Comparison of ENCODE assay signal across 1 fruit fly cellular context in genomic region chr3L:14002524-14003135, dm6.
A peak's percentile ranks its signal among the peaks of the same experiment; 100 is the strongest.
TF ChIP-seq lines count a peak whose summit lies in the region.

No protein-coding gene starts in this region.

TF ChIP-seq in whole organism, embryonic, 481 proteins besides CTCF, POLR2A, EP300 and RAD21 (continued from another document and continues in another):
- no peak for TF ChIP-seq CG12391 (tag; optimal IDR thresholded peaks at IDR 0.05; lab: Kevin White, UChicago)
- no peak for TF ChIP-seq CG18476 (GFP tag; optimal IDR thresholded peaks at IDR 0.05; lab: Kevin White, UChicago)
- TF ChIP-seq CG15696 (tag; optimal IDR thresholded peaks at IDR 0.05; lab: Kevin White, UChicago), result no peak
- no peak for TF ChIP-seq CG9609 (GFP tag; optimal IDR thresholded peaks at IDR 0.05; lab: Kevin White, UChicago)
- TF ChIP-seq CG10979 (tag; optimal IDR thresholded peaks at IDR 0.05; lab: Kevin White, UChicago), result no peak
- TF ChIP-seq vvl (GFP tag; IDR thresholded peaks at IDR 0.05; lab: Robert Waterston, UW), result peak; percentile 54
- no peak for TF ChIP-seq repo (GFP tag; optimal IDR thresholded peaks at IDR 0.05; lab: Kevin White, UChicago)
- TF ChIP-seq CG31441 (GFP tag; IDR thresholded peaks at IDR 0.05; lab: Robert Waterston, UW), result 0 out of 2 replicates have a peak, but pooled peaks have one; percentile 20
- no peak for TF ChIP-seq CG11456 (GFP tag; IDR thresholded peaks at IDR 0.05; lab: Robert Waterston, UW)
- TF ChIP-seq H2.0 (GFP tag; IDR thresholded peaks at IDR 0.05; lab: Robert Waterston, UW), result no peak
- peak; percentile 11 for TF ChIP-seq CG18619 (GFP tag; optimal IDR thresholded peaks at IDR 0.05; lab: Kevin White, UChicago)
- no peak for TF ChIP-seq ttk (GFP tag; IDR thresholded peaks at IDR 0.05; lab: Robert Waterston, UW)
- peak; percentile 8; the same call in 1 of the 3 replicates for TF ChIP-seq CG17361 (GFP tag; IDR thresholded peaks at IDR 0.05; lab: Robert Waterston, UW)
- TF ChIP-seq ci (GFP tag; IDR thresholded peaks at IDR 0.05; lab: Robert Waterston, UW), result 0 out of 3 replicates have a peak, but pooled peaks have one; percentile 42
- no peak for TF ChIP-seq gro (GFP tag; optimal IDR thresholded peaks at IDR 0.05; lab: Kevin White, UChicago)
- no peak for TF ChIP-seq Hand (GFP tag; optimal IDR thresholded peaks at IDR 0.05; lab: Kevin White, UChicago)
- TF ChIP-seq Dll (GFP tag; IDR thresholded peaks at IDR 0.05; lab: Robert Waterston, UW; ENCODE audit: partially characterized antibody), result no peak
- no peak for TF ChIP-seq tgo (GFP tag; IDR thresholded peaks at IDR 0.05; lab: Robert Waterston, UW)
- TF ChIP-seq cas (GFP tag; IDR thresholded peaks at IDR 0.05; lab: Robert Waterston, UW), result no peak
- TF ChIP-seq bsh (GFP tag; optimal IDR thresholded peaks at IDR 0.05; lab: Kevin White, UChicago), result no peak
- no peak for TF ChIP-seq B-H1 (GFP tag; IDR thresholded peaks at IDR 0.05; lab: Robert Waterston, UW)
- peak; percentile 58 for TF ChIP-seq B-H2 (GFP tag; optimal IDR thresholded peaks at IDR 0.05; lab: Kevin White, UChicago)
- TF ChIP-seq Sox102F (GFP tag; optimal IDR thresholded peaks at IDR 0.05; lab: Kevin White, UChicago), result no peak
- TF ChIP-seq CG2199 (GFP tag; IDR thresholded peaks at IDR 0.05; lab: Robert Waterston, UW), result peak; percentile 67; the same call in 1 of the 3 replicates
- no peak for TF ChIP-seq lov (optimal IDR thresholded peaks at IDR 0.05; lab: Kevin White, UChicago)
- TF ChIP-seq lov (GFP tag; IDR thresholded peaks at IDR 0.05; lab: Robert Waterston, UW), result no peak
- TF ChIP-seq CG17912 (GFP tag; optimal IDR thresholded peaks at IDR 0.05; lab: Kevin White, UChicago), result no peak
- no peak for TF ChIP-seq CG14667 (GFP tag; IDR thresholded peaks at IDR 0.05; lab: Robert Waterston, UW)
- TF ChIP-seq sob (GFP tag; IDR thresholded peaks at IDR 0.05; lab: Robert Waterston, UW), result no peak; the same call in 1 of the 2 replicates
- TF ChIP-seq CG4282 (GFP tag; optimal IDR thresholded peaks at IDR 0.05; lab: Kevin White, UChicago), result peak; percentile 5
- TF ChIP-seq Awh (GFP tag; IDR thresholded peaks at IDR 0.05; lab: Robert Waterston, UW), result no peak
- TF ChIP-seq scrt (GFP tag; optimal IDR thresholded peaks at IDR 0.05; lab: Kevin White, UChicago), result no peak
- no peak for TF ChIP-seq D (optimal IDR thresholded peaks at IDR 0.05; lab: Kevin White, UChicago)
- TF ChIP-seq D (GFP tag; optimal IDR thresholded peaks at IDR 0.05; lab: Kevin White, UChicago), result no peak
- peak; percentile 62 for TF ChIP-seq CG1832 (GFP tag; optimal IDR thresholded peaks at IDR 0.05; lab: Kevin White, UChicago)
- TF ChIP-seq CG4617 (GFP tag; optimal IDR thresholded peaks at IDR 0.05; lab: Kevin White, UChicago; ENCODE audit: borderline replicate concordance), result peak; percentile 12
- no peak for TF ChIP-seq CG12744 (GFP tag; optimal IDR thresholded peaks at IDR 0.05; lab: Kevin White, UChicago)
- TF ChIP-seq CG10147 (GFP tag; optimal IDR thresholded peaks at IDR 0.05; lab: Kevin White, UChicago), result no peak
- peak; percentile 24 for TF ChIP-seq CG9437 (GFP tag; optimal IDR thresholded peaks at IDR 0.05; lab: Kevin White, UChicago)
- TF ChIP-seq chinmo (GFP tag; IDR thresholded peaks at IDR 0.05; lab: Robert Waterston, UW; ENCODE audit: partially characterized antibody), result peak; percentile 85; the same call in 3 of the 4 replicates
- TF ChIP-seq unpg (GFP tag; optimal IDR thresholded peaks at IDR 0.05; lab: Kevin White, UChicago), result no peak
- TF ChIP-seq kni (GFP tag; optimal IDR thresholded peaks at IDR 0.05; lab: Kevin White, UChicago), result peak; percentile 12
- TF ChIP-seq CG7372 (GFP tag; IDR thresholded peaks at IDR 0.05; lab: Robert Waterston, UW), result no peak
- no peak for TF ChIP-seq CG4360 (GFP tag; IDR thresholded peaks at IDR 0.05; lab: Robert Waterston, UW)
- TF ChIP-seq CG34422 (GFP tag; IDR thresholded peaks at IDR 0.05; lab: Robert Waterston, UW), result peak; percentile 44; the same call in 1 of the 3 replicates
- no peak for TF ChIP-seq Ets65A (GFP tag; lab: Kevin White, UChicago)
- peak; percentile 35 for TF ChIP-seq CG18599 (GFP tag; optimal IDR thresholded peaks at IDR 0.05; lab: Kevin White, UChicago)
- no peak for TF ChIP-seq wek (GFP tag; optimal IDR thresholded peaks at IDR 0.05; lab: Kevin White, UChicago)
- no peak for TF ChIP-seq dati (GFP tag; IDR thresholded peaks at IDR 0.05; lab: Robert Waterston, UW)
- TF ChIP-seq CG14441 (GFP tag; IDR thresholded peaks at IDR 0.05; lab: Robert Waterston, UW), result no peak
- no peak for TF ChIP-seq CG4707 (GFP tag; optimal IDR thresholded peaks at IDR 0.05; lab: Kevin White, UChicago)
- no peak for TF ChIP-seq CG11695 (GFP tag; IDR thresholded peaks at IDR 0.05; lab: Robert Waterston, UW)
- no peak for TF ChIP-seq CG13296 (GFP tag; optimal IDR thresholded peaks at IDR 0.05; lab: Kevin White, UChicago)
- no peak for TF ChIP-seq CG4424 (GFP tag; optimal IDR thresholded peaks at IDR 0.05; lab: Kevin White, UChicago)
- TF ChIP-seq Spps (tag; optimal IDR thresholded peaks at IDR 0.05; lab: Kevin White, UChicago), result no peak
- TF ChIP-seq Dip2 (GFP tag; IDR thresholded peaks at IDR 0.05; lab: Robert Waterston, UW), result no peak
- no peak for TF ChIP-seq crc (GFP tag; optimal IDR thresholded peaks at IDR 0.05; lab: Kevin White, UChicago)
- TF ChIP-seq CG7786 (GFP tag; optimal IDR thresholded peaks at IDR 0.05; lab: Kevin White, UChicago), result no peak
- no peak for TF ChIP-seq CG30403 (GFP tag; optimal IDR thresholded peaks at IDR 0.05; lab: Kevin White, UChicago)
- no peak for TF ChIP-seq CG11560 (tag; IDR thresholded peaks at IDR 0.05; lab: Robert Waterston, UW)
- TF ChIP-seq bigmax (GFP tag; optimal IDR thresholded peaks at IDR 0.05; lab: Kevin White, UChicago), result no peak
- no peak for TF ChIP-seq CG10565 (GFP tag; optimal IDR thresholded peaks at IDR 0.05; lab: Kevin White, UChicago)
- peak; percentile 35 for TF ChIP-seq lab (GFP tag; optimal IDR thresholded peaks at IDR 0.05; lab: Kevin White, UChicago)
- TF ChIP-seq psq (GFP tag; optimal IDR thresholded peaks at IDR 0.05; lab: Kevin White, UChicago), result peak; percentile 100
- peak; percentile 50 for TF ChIP-seq exex (tag; optimal IDR thresholded peaks at IDR 0.05; lab: Kevin White, UChicago)
- TF ChIP-seq Usf (GFP tag; optimal IDR thresholded peaks at IDR 0.05; lab: Kevin White, UChicago), result no peak
- TF ChIP-seq CG7839 (tag; optimal IDR thresholded peaks at IDR 0.05; lab: Kevin White, UChicago), result no peak
- TF ChIP-seq en (GFP tag; optimal IDR thresholded peaks at IDR 0.05; lab: Kevin White, UChicago), result no peak
- no peak for TF ChIP-seq sr (GFP tag; IDR thresholded peaks at IDR 0.05; lab: Robert Waterston, UW)
- TF ChIP-seq schlank (tag; optimal IDR thresholded peaks at IDR 0.05; lab: Kevin White, UChicago), result no peak
- TF ChIP-seq ems (GFP tag; optimal IDR thresholded peaks at IDR 0.05; lab: Kevin White, UChicago), result no peak
- no peak for TF ChIP-seq CG13123 (GFP tag; optimal IDR thresholded peaks at IDR 0.05; lab: Kevin White, UChicago)
- TF ChIP-seq fu2 (GFP tag; optimal IDR thresholded peaks at IDR 0.05; lab: Kevin White, UChicago), result no peak
- TF ChIP-seq CG6683 (GFP tag; optimal IDR thresholded peaks at IDR 0.05; lab: Kevin White, UChicago), result no peak
- TF ChIP-seq caup (GFP tag; optimal IDR thresholded peaks at IDR 0.05; lab: Kevin White, UChicago; ENCODE audit: severe bottlenecking), result no peak
- no peak for TF ChIP-seq Gug (GFP tag; IDR thresholded peaks at IDR 0.05; lab: Robert Waterston, UW)
- TF ChIP-seq CG13894 (tag; optimal IDR thresholded peaks at IDR 0.05; lab: Kevin White, UChicago), result peak; percentile 51
- TF ChIP-seq E2f2 (GFP tag; IDR thresholded peaks at IDR 0.05; lab: Robert Waterston, UW), result no peak
- peak; percentile 58 for TF ChIP-seq CG1603 (tag; optimal IDR thresholded peaks at IDR 0.05; lab: Kevin White, UChicago)
- peak; percentile 99 for TF ChIP-seq CG17385 (GFP tag; optimal IDR thresholded peaks at IDR 0.05; lab: Kevin White, UChicago)
- TF ChIP-seq Drgx (GFP tag; IDR thresholded peaks at IDR 0.05; lab: Robert Waterston, UW), result 0 out of 2 replicates have a peak, but pooled peaks have one; percentile 6
- TF ChIP-seq usp (GFP tag; optimal IDR thresholded peaks at IDR 0.05; lab: Kevin White, UChicago), result no peak
- TF ChIP-seq CG9876 (GFP tag; optimal IDR thresholded peaks at IDR 0.05; lab: Kevin White, UChicago), result no peak
- TF ChIP-seq Ravus (GFP tag; IDR thresholded peaks at IDR 0.05; lab: Robert Waterston, UW), result no peak
- no peak for TF ChIP-seq ftz-f1 (GFP tag; optimal IDR thresholded peaks at IDR 0.05; lab: Kevin White, UChicago)
- TF ChIP-seq CG14710 (tag; optimal IDR thresholded peaks at IDR 0.05; lab: Kevin White, UChicago), result peak; percentile 10
- peak; percentile 60 for TF ChIP-seq CG17186 (GFP tag; optimal IDR thresholded peaks at IDR 0.05; lab: Kevin White, UChicago)
- TF ChIP-seq Aef1 (GFP tag; IDR thresholded peaks at IDR 0.05; lab: Robert Waterston, UW), result no peak
- TF ChIP-seq CG2120 (GFP tag; optimal IDR thresholded peaks at IDR 0.05; lab: Kevin White, UChicago), result no peak
- no peak for TF ChIP-seq CG12071 (GFP tag; optimal IDR thresholded peaks at IDR 0.05; lab: Kevin White, UChicago)
- no peak for TF ChIP-seq CG3995 (GFP tag; optimal IDR thresholded peaks at IDR 0.05; lab: Kevin White, UChicago)
- TF ChIP-seq Mrtf (GFP tag; IDR thresholded peaks at IDR 0.05; lab: Robert Waterston, UW), result no peak
- TF ChIP-seq CG7928 (GFP tag; optimal IDR thresholded peaks at IDR 0.05; lab: Kevin White, UChicago), result no peak
- no peak for TF ChIP-seq Neu2 (GFP tag; optimal IDR thresholded peaks at IDR 0.05; lab: Kevin White, UChicago; ENCODE audit: borderline replicate concordance)
- TF ChIP-seq stwl (tag; optimal IDR thresholded peaks at IDR 0.05; lab: Kevin White, UChicago), result peak; percentile 49
- no peak for TF ChIP-seq slp2 (GFP tag; optimal IDR thresholded peaks at IDR 0.05; lab: Kevin White, UChicago)
- TF ChIP-seq H15 (GFP tag; IDR thresholded peaks at IDR 0.05; lab: Robert Waterston, UW), result no peak
- no peak for TF ChIP-seq CG31365 (tag; optimal IDR thresholded peaks at IDR 0.05; lab: Kevin White, UChicago)
- no peak for TF ChIP-seq pho (GFP tag; optimal IDR thresholded peaks at IDR 0.05; lab: Kevin White, UChicago)
- no peak for TF ChIP-seq hb (GFP tag; IDR thresholded peaks at IDR 0.05; lab: Robert Waterston, UW; ENCODE audit: partially characterized antibody)
- TF ChIP-seq pita (GFP tag; optimal IDR thresholded peaks at IDR 0.05; lab: Kevin White, UChicago), result no peak
- no peak for TF ChIP-seq CG18764 (GFP tag; optimal IDR thresholded peaks at IDR 0.05; lab: Kevin White, UChicago)
- TF ChIP-seq Dfd (GFP tag; optimal IDR thresholded peaks at IDR 0.05; lab: Kevin White, UChicago), result no peak
- peak; percentile 53 for TF ChIP-seq zen (tag; optimal IDR thresholded peaks at IDR 0.05; lab: Kevin White, UChicago)
- peak; percentile 13 for TF ChIP-seq CG17829 (tag; optimal IDR thresholded peaks at IDR 0.05; lab: Kevin White, UChicago)
- TF ChIP-seq phol (tag; optimal IDR thresholded peaks at IDR 0.05; lab: Kevin White, UChicago), result peak; percentile 45
- 0 out of 2 replicates have a peak, but pooled peaks have one; percentile 16 for TF ChIP-seq Rfx (GFP tag; IDR thresholded peaks at IDR 0.05; lab: Robert Waterston, UW)
- TF ChIP-seq fd64A (GFP tag; optimal IDR thresholded peaks at IDR 0.05; lab: Kevin White, UChicago), result no peak
- no peak for TF ChIP-seq tup (GFP tag; optimal IDR thresholded peaks at IDR 0.05; lab: Kevin White, UChicago)
- peak in 1 of 2 experiments; percentile 42 for TF ChIP-seq Pdp1 (GFP tag; optimal IDR thresholded peaks at IDR 0.05; lab: Kevin White, UChicago)
- TF ChIP-seq CG7357 (GFP tag; IDR thresholded peaks at IDR 0.05; lab: Robert Waterston, UW), result no peak
- TF ChIP-seq chm (GFP tag; IDR thresholded peaks at IDR 0.05; lab: Robert Waterston, UW), result no peak
- TF ChIP-seq CG10543 (GFP tag; optimal IDR thresholded peaks at IDR 0.05; lab: Kevin White, UChicago), result peak; percentile 66
- TF ChIP-seq CG9797 (GFP tag; optimal IDR thresholded peaks at IDR 0.05; lab: Kevin White, UChicago), result peak; percentile 68
- TF ChIP-seq nmo (GFP tag; optimal IDR thresholded peaks at IDR 0.05; lab: Kevin White, UChicago), result peak; percentile 33
- TF ChIP-seq lmd (GFP tag; IDR thresholded peaks at IDR 0.05; lab: Robert Waterston, UW), result no peak
- no peak for TF ChIP-seq CG43689 (GFP tag; IDR thresholded peaks at IDR 0.05; lab: Robert Waterston, UW)
- TF ChIP-seq crp (GFP tag; optimal IDR thresholded peaks at IDR 0.05; lab: Kevin White, UChicago), result no peak
- TF ChIP-seq Hmr (GFP tag; optimal IDR thresholded peaks at IDR 0.05; lab: Kevin White, UChicago), result no peak
- no peak for TF ChIP-seq Dad (GFP tag; optimal IDR thresholded peaks at IDR 0.05; lab: Kevin White, UChicago)
- peak; percentile 17 for TF ChIP-seq CrebB (tag; optimal IDR thresholded peaks at IDR 0.05; lab: Kevin White, UChicago)
- TF ChIP-seq Rx (GFP tag; IDR thresholded peaks at IDR 0.05; lab: Robert Waterston, UW), result no peak
- TF ChIP-seq seq (GFP tag; IDR thresholded peaks at IDR 0.05; lab: Robert Waterston, UW), result no peak
- TF ChIP-seq sd (tag; optimal IDR thresholded peaks at IDR 0.05; lab: Kevin White, UChicago), result peak; percentile 89
- no peak for TF ChIP-seq Side (GFP tag; optimal IDR thresholded peaks at IDR 0.05; lab: Kevin White, UChicago)
- peak; percentile 99 for TF ChIP-seq CG10321 (GFP tag; IDR thresholded peaks at IDR 0.05; lab: Robert Waterston, UW)
- no peak for TF ChIP-seq CG6272 (GFP tag; IDR thresholded peaks at IDR 0.05; lab: Robert Waterston, UW)
- no peak for TF ChIP-seq Xrp1 (GFP tag; IDR thresholded peaks at IDR 0.05; lab: Robert Waterston, UW)
- no peak for TF ChIP-seq nom (GFP tag; optimal IDR thresholded peaks at IDR 0.05; lab: Kevin White, UChicago)
- no peak for TF ChIP-seq dmrt99B (tag; optimal IDR thresholded peaks at IDR 0.05; lab: Kevin White, UChicago)
- TF ChIP-seq CG12769 (tag; optimal IDR thresholded peaks at IDR 0.05; lab: Kevin White, UChicago), result peak; percentile 59
- no peak for TF ChIP-seq ken (GFP tag; IDR thresholded peaks at IDR 0.05; lab: Robert Waterston, UW)
- peak; percentile 83 for TF ChIP-seq CG8924 (tag; optimal IDR thresholded peaks at IDR 0.05; lab: Kevin White, UChicago)
- no peak for TF ChIP-seq stc (GFP tag; IDR thresholded peaks at IDR 0.05; lab: Robert Waterston, UW)
- no peak for TF ChIP-seq Trl (optimal IDR thresholded peaks at IDR 0.05; lab: Kevin White, UChicago)
- no peak for TF ChIP-seq Trl (GFP tag; optimal IDR thresholded peaks at IDR 0.05; lab: Kevin White, UChicago)
- TF ChIP-seq CG5180 (GFP tag; optimal IDR thresholded peaks at IDR 0.05; lab: Kevin White, UChicago), result no peak
- peak; percentile 72 for TF ChIP-seq oc (tag; optimal IDR thresholded peaks at IDR 0.05; lab: Kevin White, UChicago)
